Worm (Caenorhabditis elegans): ENCODE measurements around the gene F58G1.2.

The F58G1.2 gene

ce11 chrII:12914514-12915075 is 4.2 kb downstream of the F58G1.2 start, which contains the start of gene F35C5.12 (continued):
- TF ChIP-seq lin-26 (GFP tag; IDR thresholded peaks at IDR 0.05) = no peak
- no peak for TF ChIP-seq chd-7 (tag; optimal IDR thresholded peaks at IDR 0.05)
- peak; percentile 21 for TF ChIP-seq snpc-1.1 (tag; optimal IDR thresholded peaks at IDR 0.05; ENCODE audit: insufficient read depth)

DNA sequence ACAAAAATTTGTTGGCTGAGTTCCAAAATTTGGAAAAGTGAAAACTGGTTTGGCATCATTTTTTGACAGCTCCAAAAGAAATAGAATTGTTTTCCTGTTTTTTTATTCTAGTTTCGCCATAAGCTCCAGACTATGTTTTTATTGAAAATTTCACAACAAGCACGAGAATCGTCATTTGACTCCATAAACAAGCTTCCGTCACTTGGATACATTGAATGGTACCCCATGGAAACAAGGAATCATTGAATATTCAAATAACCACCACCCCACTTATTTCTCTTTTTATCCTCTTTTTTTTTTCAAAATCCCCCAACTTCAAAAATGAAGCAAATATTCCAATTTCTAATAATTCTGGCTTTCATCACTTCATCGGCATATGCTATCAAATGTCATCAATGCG is 10.0 kb downstream of the F58G1.2 start, which contains the start of gene ddn-2:
Gene ddn-2, plus strand, starts transcription at position 301 of the 400 bp plus-strand sequence.
- TF ChIP-seq C06A6.2 (GFP tag; conservative IDR thresholded peaks at IDR 0.05) (no peak), snpc-1.3 (tag; optimal IDR thresholded peaks at IDR 0.05; ENCODE audit: insufficient read depth) (no peak), akir-1 (GFP tag; optimal IDR thresholded peaks at IDR 0.05) (no peak), rpc-1 (optimal IDR thresholded peaks at IDR 0.05) (no peak), rpc-1 (tag; optimal IDR thresholded peaks at IDR 0.05) (no peak), lin-26 (GFP tag; IDR thresholded peaks at IDR 0.05) (no peak), ceh-40 (GFP tag; IDR thresholded peaks at IDR 0.05) (no peak), F10E7.11 (tag; optimal IDR thresholded peaks at IDR 0.05) (no peak), lin-40 (tag; optimal IDR thresholded peaks at IDR 0.05) (no peak), atf-7 (tag; optimal IDR thresholded peaks at IDR 0.05) (no peak), ekl-4 (GFP tag; IDR thresholded peaks at IDR 0.05) (no peak), mcd-1 (GFP tag; IDR thresholded peaks at IDR 0.05) (no peak), ama-1 (optimal IDR thresholded peaks at IDR 0.05) (no peak), ama-1 (GFP tag; optimal IDR thresholded peaks at IDR 0.05) (no peak), B0336.3 (GFP tag; IDR thresholded peaks at IDR 0.05) (no peak), hsf-1 (GFP tag; IDR thresholded peaks at IDR 0.05) (no peak), sea-2 (GFP tag; IDR thresholded peaks at IDR 0.05) (no peak)

ce11 chrII:12907070-12907469 is 11.7 kb downstream of the F58G1.2 start, which contains the start of gene nspb-11:
Gene nspb-11, plus strand, starts transcription at chrII:12907370.
- TF ChIP-seq nfya-1 (tag; optimal IDR thresholded peaks at IDR 0.05; ENCODE audit: borderline replicate concordance, insufficient read depth) = no peak
- no peak for TF ChIP-seq ekl-4 (GFP tag; IDR thresholded peaks at IDR 0.05)
- no peak for TF ChIP-seq K12H6.12 (tag; optimal IDR thresholded peaks at IDR 0.05)
- no peak for TF ChIP-seq madf-10 (tag; optimal IDR thresholded peaks at IDR 0.05)
- no peak for TF ChIP-seq F10E7.11 (tag; optimal IDR thresholded peaks at IDR 0.05)
- no peak for TF ChIP-seq somi-1 (GFP tag; optimal IDR thresholded peaks at IDR 0.05)
- no peak for TF ChIP-seq lir-1 (GFP tag; conservative IDR thresholded peaks at IDR 0.05)
- no peak for TF ChIP-seq T07F8.4 (tag; optimal IDR thresholded peaks at IDR 0.05)
- no peak for TF ChIP-seq F52B5.7 (tag; optimal IDR thresholded peaks at IDR 0.05)
- TF ChIP-seq bed-1 (GFP tag; IDR thresholded peaks at IDR 0.05) = no peak
- TF ChIP-seq ZK185.1 (tag; optimal IDR thresholded peaks at IDR 0.05; ENCODE audit: poor library complexity, severe bottlenecking) = no peak
- no peak for TF ChIP-seq tbx-9 (tag; optimal IDR thresholded peaks at IDR 0.05; ENCODE audit: borderline replicate concordance)

DNA sequence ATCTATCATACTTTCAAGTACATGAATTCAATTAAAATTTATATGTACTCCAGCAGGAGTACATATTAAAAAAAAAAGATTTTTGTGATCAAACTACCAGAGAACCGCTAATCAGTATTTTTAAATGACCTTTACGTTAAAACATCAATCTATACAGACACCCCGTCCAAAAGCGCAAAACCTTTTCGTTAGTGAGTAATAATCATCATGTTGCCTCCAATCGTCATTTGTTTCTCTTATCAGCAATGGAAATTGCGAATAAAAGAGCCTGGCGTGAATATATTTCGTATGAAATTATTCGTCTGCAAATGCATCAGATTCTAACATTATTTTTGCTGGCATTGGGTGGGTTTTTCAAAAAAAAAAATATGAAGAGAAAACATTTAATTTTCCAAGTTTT is 14.6 kb downstream of the F58G1.2 start, which contains the start of gene clec-66:
Gene clec-66, plus strand, starts transcription at position 225 of the 400 bp plus-strand sequence.
- TF ChIP-seq nhr-80 (tag; optimal IDR thresholded peaks at IDR 0.05) = peak; percentile 70
- TF ChIP-seq mes-4 (tag; optimal IDR thresholded peaks at IDR 0.05) = no peak

DNA sequence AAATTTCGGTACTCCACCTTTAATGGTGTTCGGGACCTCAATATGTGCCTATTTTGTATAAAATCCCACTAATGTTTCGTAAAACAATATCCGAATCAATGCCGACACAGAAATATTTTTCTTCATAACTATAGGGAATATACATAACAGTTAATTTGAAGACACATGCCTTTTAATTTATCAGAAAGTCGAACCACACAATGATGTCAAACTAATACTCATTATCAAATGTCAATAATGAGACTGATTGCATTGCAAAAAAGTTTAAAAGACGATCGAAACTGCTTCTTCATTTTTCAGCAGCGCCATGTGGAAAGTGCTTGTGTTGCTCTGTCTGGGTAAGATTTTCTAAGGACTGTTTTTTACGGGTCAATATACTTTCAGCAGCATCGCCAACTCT is 17.8 kb downstream of the F58G1.2 start, which contains the start of gene clec-65:
Gene clec-65, plus strand, starts transcription at position 301 of the 400 bp plus-strand sequence.
- TF ChIP-seq hsf-1 (GFP tag; IDR thresholded peaks at IDR 0.05) = no peak
- TF ChIP-seq ceh-27 (GFP tag; optimal IDR thresholded peaks at IDR 0.05) = no peak
- TF ChIP-seq nhr-27 (tag; optimal IDR thresholded peaks at IDR 0.05) = no peak
- TF ChIP-seq F10E7.11 (tag; optimal IDR thresholded peaks at IDR 0.05) = no peak
- 0 out of 2 replicates have a peak, but pooled peaks have one; percentile 15 for TF ChIP-seq dox-1 (GFP tag; IDR thresholded peaks at IDR 0.05)
- TF ChIP-seq ztf-18 (tag; optimal IDR thresholded peaks at IDR 0.05) = no peak
- peak; percentile 20 for TF ChIP-seq nhr-80 (tag; optimal IDR thresholded peaks at IDR 0.05)

Measured in whole organism, young adult.